Worm (Caenorhabditis elegans): ENCODE data around the gene attf-3.

- TF ChIP-seq skn-1 (tag; optimal IDR thresholded peaks at IDR 0.05), result no peak
- no peak for TF ChIP-seq Y55F3AM.14 (GFP tag; optimal IDR thresholded peaks at IDR 0.05)
- no peak for TF ChIP-seq mdl-1 (tag; optimal IDR thresholded peaks at IDR 0.05)
- TF ChIP-seq aly-2 (tag; optimal IDR thresholded peaks at IDR 0.05), result no peak
- TF ChIP-seq dmd-4 (tag; optimal IDR thresholded peaks at IDR 0.05), result no peak
- TF ChIP-seq gmeb-1 (tag; optimal IDR thresholded peaks at IDR 0.05), result no peak
- TF ChIP-seq ztf-11 (tag; optimal IDR thresholded peaks at IDR 0.05), result no peak
- TF ChIP-seq unc-39 (tag; optimal IDR thresholded peaks at IDR 0.05), result no peak
- TF ChIP-seq nhr-237 (tag; optimal IDR thresholded peaks at IDR 0.05), result no peak
Measured at ce11 chrIII:117210-117609, 31.0 kb upstream of the attf-3 start, which contains the start of gene C29F9.5.

All from whole organism, L2 larva.